Fruit fly (Drosophila melanogaster): ENCODE data around the gene Sarm.
A peak's percentile ranks its signal among the peaks of the same experiment; 100 is the strongest.

Sarm gene

DNA sequence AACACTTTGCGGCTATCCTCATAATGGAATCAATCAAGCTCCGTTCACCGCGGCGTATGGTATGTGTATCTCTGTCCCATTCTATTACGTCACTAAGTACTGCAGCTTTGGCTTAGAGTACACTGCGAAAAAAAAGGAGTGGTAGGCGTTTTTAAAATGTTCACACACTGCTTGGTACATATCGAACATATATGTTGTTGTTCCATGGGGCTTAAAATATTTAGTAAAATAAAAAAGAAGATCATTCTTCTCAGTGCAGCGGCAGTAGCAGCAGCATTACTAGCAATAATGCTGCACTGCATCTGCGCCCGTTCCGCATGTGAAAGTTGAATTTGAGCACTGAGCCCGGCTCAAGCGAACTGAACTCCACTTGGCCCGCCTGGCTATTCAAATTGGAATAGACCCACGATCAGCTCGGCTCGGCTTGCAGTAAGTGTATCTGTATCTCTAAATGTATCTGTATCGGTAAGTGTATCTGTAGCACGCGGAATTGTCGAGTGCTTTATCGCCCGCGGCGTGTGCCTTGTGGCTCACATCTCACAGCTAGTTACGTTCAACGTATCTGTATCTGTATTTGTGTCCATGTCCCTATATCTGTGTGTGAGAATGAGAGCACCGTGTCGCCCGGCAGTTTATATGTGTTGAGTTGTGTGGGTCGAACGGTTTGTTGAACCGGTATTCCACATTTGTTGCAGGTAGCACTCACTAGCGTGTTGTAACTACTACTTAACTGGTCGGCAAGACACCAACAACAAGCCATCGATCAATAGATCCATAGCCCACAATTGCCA, 89.7 kb downstream of the Sarm start (continued):
- TF ChIP-seq CG1647 (GFP tag; optimal IDR thresholded peaks at IDR 0.05) = peak; percentile 54
- no peak for TF ChIP-seq nom (GFP tag; optimal IDR thresholded peaks at IDR 0.05)
- TF ChIP-seq Fer3 (tag; optimal IDR thresholded peaks at IDR 0.05) = peak; percentile 34
- TF ChIP-seq dati (GFP tag; IDR thresholded peaks at IDR 0.05) = no peak
- no peak for TF ChIP-seq HmgD (GFP tag; optimal IDR thresholded peaks at IDR 0.05)
- TF ChIP-seq Nf-YC (tag; optimal IDR thresholded peaks at IDR 0.05) = no peak
- peak; percentile 43 for TF ChIP-seq ewg (GFP tag; optimal IDR thresholded peaks at IDR 0.05)
- TF ChIP-seq CG7372 (GFP tag; IDR thresholded peaks at IDR 0.05) = no peak
- TF ChIP-seq psq (GFP tag; optimal IDR thresholded peaks at IDR 0.05) = no peak
- TF ChIP-seq CG8924 (tag; optimal IDR thresholded peaks at IDR 0.05) = peak; percentile 38
- TF ChIP-seq eve (GFP tag; optimal IDR thresholded peaks at IDR 0.05) = peak in 1 of 2 experiments; percentile 62
- peak; percentile 3 for TF ChIP-seq CG8281 (tag; optimal IDR thresholded peaks at IDR 0.05)
- TF ChIP-seq Hmx (GFP tag; optimal IDR thresholded peaks at IDR 0.05) = no peak
- no peak for TF ChIP-seq CG2129 (GFP tag; IDR thresholded peaks at IDR 0.05; ENCODE audit: partially characterized antibody)
- no peak for TF ChIP-seq Dll (GFP tag; IDR thresholded peaks at IDR 0.05; ENCODE audit: partially characterized antibody)
- TF ChIP-seq zen2 (GFP tag; IDR thresholded peaks at IDR 0.05; ENCODE audit: partially characterized antibody) = no peak
- TF ChIP-seq Oaz (GFP tag; IDR thresholded peaks at IDR 0.05) = no peak
- peak; percentile 45 for TF ChIP-seq cato (GFP tag; optimal IDR thresholded peaks at IDR 0.05; ENCODE audit: borderline replicate concordance)
- TF ChIP-seq shn (GFP tag; optimal IDR thresholded peaks at IDR 0.05) = no peak
- TF ChIP-seq CG17829 (tag; optimal IDR thresholded peaks at IDR 0.05) = no peak
- no peak for TF ChIP-seq en (GFP tag; optimal IDR thresholded peaks at IDR 0.05)
- TF ChIP-seq CG1603 (tag; optimal IDR thresholded peaks at IDR 0.05) = peak; percentile 63
- no peak for TF ChIP-seq Poxn (GFP tag; IDR thresholded peaks at IDR 0.05)
- peak; percentile 84 for TF ChIP-seq Med (GFP tag)
- no peak for TF ChIP-seq abd-A (tag; optimal IDR thresholded peaks at IDR 0.05)
- no peak for TF ChIP-seq Myb (GFP tag; optimal IDR thresholded peaks at IDR 0.05)
- peak; percentile 66 for TF ChIP-seq CG14441 (GFP tag; IDR thresholded peaks at IDR 0.05)
- peak; percentile 58 for TF ChIP-seq CG10209 (GFP tag; optimal IDR thresholded peaks at IDR 0.05)
- TF ChIP-seq CG14667 (GFP tag; IDR thresholded peaks at IDR 0.05) = no peak
- no peak for TF ChIP-seq insv (GFP tag; optimal IDR thresholded peaks at IDR 0.05)
- TF ChIP-seq seq (GFP tag; IDR thresholded peaks at IDR 0.05) = peak; percentile 71
- TF ChIP-seq CG10543 (GFP tag; optimal IDR thresholded peaks at IDR 0.05) = no peak
- peak; percentile 56 for TF ChIP-seq Ssrp (tag; optimal IDR thresholded peaks at IDR 0.05)
- TF ChIP-seq CG10321 (GFP tag; IDR thresholded peaks at IDR 0.05) = no peak
- no peak for TF ChIP-seq lbe (GFP tag; optimal IDR thresholded peaks at IDR 0.05)
- peak; percentile 62 for TF ChIP-seq nau (GFP tag; optimal IDR thresholded peaks at IDR 0.05)
- TF ChIP-seq CG17612 (GFP tag; IDR thresholded peaks at IDR 0.05) = no peak
- TF ChIP-seq CG4854 (GFP tag; optimal IDR thresholded peaks at IDR 0.05) = peak; percentile 3
- TF ChIP-seq Deaf1 (tag; optimal IDR thresholded peaks at IDR 0.05) = no peak
- peak; percentile 50 for TF ChIP-seq Ada2b (GFP tag; IDR thresholded peaks at IDR 0.05)
- peak; percentile 32; the same call in 1 of the 3 replicates for TF ChIP-seq gce (GFP tag; IDR thresholded peaks at IDR 0.05)
- peak; percentile 57 for TF ChIP-seq CG14050 (GFP tag; IDR thresholded peaks at IDR 0.05)
- TF ChIP-seq Camta (GFP tag; optimal IDR thresholded peaks at IDR 0.05) = peak; percentile 26
- TF ChIP-seq CG12744 (GFP tag; optimal IDR thresholded peaks at IDR 0.05) = no peak
- TF ChIP-seq ttk (GFP tag; IDR thresholded peaks at IDR 0.05) = peak; percentile 66; the same call in 1 of the 2 replicates
- TF ChIP-seq CG18599 (GFP tag; optimal IDR thresholded peaks at IDR 0.05) = peak; percentile 33
- TF ChIP-seq scrt (GFP tag; optimal IDR thresholded peaks at IDR 0.05) = peak; percentile 32
- no peak for TF ChIP-seq Ets97D (GFP tag; optimal IDR thresholded peaks at IDR 0.05)
- peak; percentile 26 for TF ChIP-seq Side (GFP tag; optimal IDR thresholded peaks at IDR 0.05)

Data from whole organism, embryonic.